Worm (Caenorhabditis elegans) whole organism, late embryonic: ENCODE data around the gene Y73C8C.3.

Source experiments
- K09A11.1 ChIP-seq: sonication (generic microtip); optimal IDR thresholded peaks from 2 replicates; lab custom pipeline; 2017; ENCODE audit warnings: antibody characterized with exemption, mild to moderate bottlenecking, missing genetic modification characterization, missing compliant biosample characterization; ENCODE audit not compliant: insufficient read depth
- T23F11.4 ChIP-seq: fragments of 200-800 bp; sonication (Bioruptor generic); optimal IDR thresholded peaks from 2 replicates; lab custom pipeline; 2018; ENCODE audit warnings: mild to moderate bottlenecking, missing genetic modification characterization, missing compliant biosample characterization
- ceh-14 ChIP-seq: sonication (generic microtip); optimal IDR thresholded peaks from 2 replicates; lab custom pipeline; 2016; ENCODE audit warnings: missing genotype, missing genetic modification characterization, missing compliant biosample characterization
- ceh-18 ChIP-seq: sonication (generic microtip); optimal IDR thresholded peaks from 2 replicates; lab custom pipeline; 2016; ENCODE audit warnings: missing genetic modification characterization, missing compliant biosample characterization
- ceh-19 ChIP-seq: fragments of 200-800 bp; sonication (Bioruptor generic); optimal IDR thresholded peaks from 2 replicates; lab custom pipeline; 2018; ENCODE audit warnings: mild to moderate bottlenecking, missing genetic modification characterization, missing compliant biosample characterization
- ceh-24 ChIP-seq: sonication (generic microtip); optimal IDR thresholded peaks from 2 replicates; lab custom pipeline; 2016; ENCODE audit warnings: mild to moderate bottlenecking, missing genetic modification characterization, missing compliant biosample characterization
- ceh-30 ChIP-seq: fragments of 150-350 bp; optimal IDR thresholded peaks from 2 replicates; lab custom pipeline; 2014; ENCODE audit warnings: missing biosample characterization, missing genetic modification characterization
- ceh-45 ChIP-seq: fragments of 200-800 bp; sonication (Bioruptor generic); IDR thresholded peaks from 2 replicates; pipeline ENCODE4 v1.3.6; 2022; ENCODE audit warnings: missing genetic modification reagents, missing genetic modification characterization, missing compliant biosample characterization
- ceh-9 ChIP-seq: sonication (generic microtip); optimal IDR thresholded peaks from 2 replicates; lab custom pipeline; 2016; ENCODE audit warnings: mild to moderate bottlenecking, missing genetic modification characterization, inconsistent platforms, missing compliant biosample characterization
- dmd-4 ChIP-seq: sonication (generic microtip); optimal IDR thresholded peaks from 2 replicates; lab custom pipeline; 2016; ENCODE audit warnings: borderline replicate concordance, missing genetic modification characterization, missing compliant biosample characterization
- dve-1 ChIP-seq: sonication (generic microtip); optimal IDR thresholded peaks from 2 replicates; lab custom pipeline; 2017; ENCODE audit warnings: antibody characterized with exemption, mild to moderate bottlenecking, missing genetic modification characterization, missing compliant biosample characterization
- elt-2 ChIP-seq: sonication (generic microtip); optimal IDR thresholded peaks from 2 replicates; lab custom pipeline; 2016; ENCODE audit warnings: missing genetic modification reagents, missing genetic modification characterization, missing compliant biosample characterization
- elt-4 ChIP-seq: sonication (generic microtip); optimal IDR thresholded peaks from 2 replicates; lab custom pipeline; 2016; ENCODE audit warnings: missing genetic modification characterization, missing compliant biosample characterization
- fkh-10 ChIP-seq: fragments of 150-350 bp; optimal IDR thresholded peaks from 2 replicates; lab custom pipeline; 2014; ENCODE audit warnings: missing biosample characterization, missing genetic modification reagents, missing genetic modification characterization
- fkh-6 ChIP-seq: sonication (generic microtip); optimal IDR thresholded peaks from 2 replicates; lab custom pipeline; 2016; ENCODE audit warnings: missing genetic modification characterization, missing compliant biosample characterization
- hlh-15 ChIP-seq: sonication (generic microtip); optimal IDR thresholded peaks from 2 replicates; lab custom pipeline; 2016; ENCODE audit warnings: missing genetic modification characterization, missing compliant biosample characterization
- lim-6 ChIP-seq: sonication (generic microtip); optimal IDR thresholded peaks from 2 replicates; lab custom pipeline; 2016; ENCODE audit warnings: missing genetic modification characterization, missing compliant biosample characterization
- madf-2 ChIP-seq: sonication (generic microtip); optimal IDR thresholded peaks from 2 replicates; lab custom pipeline; 2017; ENCODE audit warnings: missing genetic modification characterization, missing compliant biosample characterization
- mec-3 ChIP-seq: sonication (generic microtip); optimal IDR thresholded peaks from 2 replicates; lab custom pipeline; 2016; ENCODE audit warnings: borderline replicate concordance, missing genetic modification characterization, missing compliant biosample characterization
- nhr-11 ChIP-seq: fragments of 150-350 bp; optimal IDR thresholded peaks from 2 replicates; lab custom pipeline; 2014; ENCODE audit warnings: missing biosample characterization, missing genetic modification characterization
- nhr-232 ChIP-seq: sonication (generic microtip); optimal IDR thresholded peaks from 2 replicates; lab custom pipeline; 2016; ENCODE audit warnings: missing genetic modification characterization, missing compliant biosample characterization
- odd-2 ChIP-seq: sonication (generic microtip); optimal IDR thresholded peaks from 2 replicates; lab custom pipeline; 2017; ENCODE audit warnings: antibody characterized with exemption, mild to moderate bottlenecking, missing genetic modification characterization, missing compliant biosample characterization
- pat-9 ChIP-seq: fragments of 200-800 bp; sonication (Bioruptor generic); optimal IDR thresholded peaks from 2 replicates; lab custom pipeline; 2018; ENCODE audit warnings: mild to moderate bottlenecking, missing genetic modification characterization, moderate library complexity, missing compliant biosample characterization
- pha-4 ChIP-seq: fragments of 150-350 bp; optimal IDR thresholded peaks from 2 replicates; lab custom pipeline; 2018; ENCODE audit warnings: missing biosample characterization, missing genetic modification reagents, missing genetic modification characterization
- ref-2 ChIP-seq: sonication (generic microtip); optimal IDR thresholded peaks from 2 replicates; lab custom pipeline; 2016; ENCODE audit warnings: missing genetic modification characterization, missing compliant biosample characterization
- sox-4 ChIP-seq: sonication (generic microtip); optimal IDR thresholded peaks from 2 replicates; lab custom pipeline; 2017; ENCODE audit warnings: mild to moderate bottlenecking, missing genetic modification characterization, inconsistent platforms, missing compliant biosample characterization
- syd-9 ChIP-seq: sonication (generic microtip); optimal IDR thresholded peaks from 2 replicates; lab custom pipeline; 2016; ENCODE audit warnings: mild to moderate bottlenecking, missing genetic modification characterization, moderate library complexity, missing compliant biosample characterization
- tbx-2 ChIP-seq: sonication (generic microtip); optimal IDR thresholded peaks from 2 replicates; lab custom pipeline; 2016; ENCODE audit warnings: missing genetic modification characterization, missing compliant biosample characterization
- tbx-7 ChIP-seq: sonication (generic microtip); optimal IDR thresholded peaks from 2 replicates; lab custom pipeline; 2016; ENCODE audit warnings: missing genotype, missing genetic modification characterization, missing compliant biosample characterization
- ttx-3 ChIP-seq: sonication (generic microtip); optimal IDR thresholded peaks from 2 replicates; lab custom pipeline; 2016; ENCODE audit warnings: missing genetic modification reagents, missing genetic modification characterization, missing compliant biosample characterization
- unc-42 ChIP-seq: sonication (generic microtip); optimal IDR thresholded peaks from 2 replicates; lab custom pipeline; 2016; ENCODE audit warnings: missing genotype, missing genetic modification characterization, missing compliant biosample characterization
- unc-55 ChIP-seq: sonication (generic microtip); optimal IDR thresholded peaks from 2 replicates; lab custom pipeline; 2017; ENCODE audit warnings: missing biosample characterization, missing genetic modification reagents, missing genetic modification characterization
- unc-86 ChIP-seq: sonication (generic microtip); optimal IDR thresholded peaks from 2 replicates; lab custom pipeline; 2016; ENCODE audit warnings: missing genetic modification characterization, missing compliant biosample characterization
- ztf-16 ChIP-seq: sonication (generic microtip); optimal IDR thresholded peaks from 2 replicates; lab custom pipeline; 2017; ENCODE audit warnings: missing genetic modification characterization, missing compliant biosample characterization

Gene Y73C8C.3

ce11 chrV:3106785-3107184 is 8.3 kb upstream of the Y73C8C.3 start:
- TF ChIP-seq nhr-232 (tag; lab: Kevin White, UChicago) (no peak), hlh-15 (tag; lab: Kevin White, UChicago) (no peak), ceh-14 (tag; lab: Kevin White, UChicago) (no peak)
- TF ChIP-seq, all 69 proteins: peak for 0

DNA sequence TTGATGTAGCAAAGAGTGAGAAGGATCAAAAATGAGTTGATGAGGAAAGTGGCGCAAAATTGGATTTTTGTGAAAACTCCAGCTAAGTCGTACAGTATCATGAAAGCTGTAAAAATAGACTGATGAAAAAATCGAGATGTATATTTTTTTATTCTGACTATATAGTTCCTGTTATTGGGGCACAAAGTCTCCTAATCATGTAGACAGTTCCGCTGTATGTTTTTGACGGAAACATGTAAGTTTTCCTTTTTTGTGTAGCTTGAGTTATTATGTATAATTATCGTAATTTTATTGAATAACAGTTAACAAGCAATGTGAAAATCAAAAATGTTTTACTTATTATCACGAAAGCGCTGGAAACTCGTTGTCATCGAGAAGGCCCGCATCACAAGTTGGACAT is 7.6 kb upstream of the Y73C8C.3 start, which contains the start of gene str-68:
TSS of gene str-68 (minus strand) at position 101 of the 400 bp plus-strand sequence.
- no peak for TF ChIP-seq ceh-14 (tag; lab: Kevin White, UChicago)
- no peak for TF ChIP-seq unc-42 (tag; lab: Kevin White, UChicago)

ce11 chrV:3112198-3112597 is 2.9 kb upstream of the Y73C8C.3 start:
- TF ChIP-seq ceh-9 (no peak), unc-42 (tag; lab: Kevin White, UChicago) (no peak), ref-2 (tag; lab: Kevin White, UChicago) (no peak), unc-86 (tag; lab: Kevin White, UChicago) (no peak), madf-2 (tag; lab: Kevin White, UChicago) (no peak), K09A11.1 (tag; lab: Kevin White, UChicago) (no peak), dve-1 (tag; lab: Kevin White, UChicago) (no peak), lim-6 (tag; lab: Kevin White, UChicago) (no peak), fkh-6 (no peak), T23F11.4 (no peak)

- TF ChIP-seq ceh-45 (GFP tag; lab: Robert Waterston, UW) (no peak), ttx-3 (tag; lab: Kevin White, UChicago) (no peak), tbx-7 (no peak), elt-4 (no peak), syd-9 (tag; lab: Kevin White, UChicago) (no peak), ceh-19 (GFP tag; lab: Kevin White, UChicago) (no peak), ceh-24 (no peak), ztf-16 (no peak), ceh-30 (no peak), fkh-10 (GFP tag; lab: Kevin White, UChicago) (no peak), odd-2 (tag; lab: Kevin White, UChicago) (no peak), K09A11.1 (tag; lab: Kevin White, UChicago) (no peak)
These were observed 1.3 kb upstream of the Y73C8C.3 start, which contains the start of gene Y73C8C.8 for ce11 chrV:3113751-3114150. Gene Y73C8C.8 (minus strand): TSS chrV:3113851.

DNA sequence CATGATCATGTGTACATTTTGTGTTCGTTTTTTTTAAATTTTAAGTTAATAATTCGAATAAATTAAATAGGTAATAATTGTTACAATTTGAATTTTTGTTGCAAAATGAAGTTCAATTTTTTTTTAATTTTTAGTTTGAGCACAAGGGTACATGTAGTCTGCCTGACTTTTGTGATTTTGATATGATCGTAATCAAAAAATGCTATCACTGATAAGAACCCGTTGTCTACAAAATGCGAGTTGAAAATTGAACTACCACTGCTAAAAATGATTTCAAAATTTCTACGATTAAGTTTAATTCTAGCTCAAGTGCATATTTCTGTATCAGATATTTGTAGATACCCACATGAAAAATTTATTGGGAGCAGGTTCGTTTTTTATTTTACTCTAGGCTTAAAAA is 3.1 kb downstream of the Y73C8C.3 start, which contains the start of gene clec-210:
TSS of gene clec-210 (plus strand) at position 211 of the 400 bp plus-strand sequence.
- no peak for TF ChIP-seq unc-55 (GFP tag; lab: Kevin White, UChicago)
- TF ChIP-seq elt-2 (tag; lab: Kevin White, UChicago), result peak; percentile 1

- TF ChIP-seq ceh-9, result no peak
- no peak for TF ChIP-seq tbx-2 (tag; lab: Kevin White, UChicago)
- no peak for TF ChIP-seq pha-4 (tag; lab: Kevin White, UChicago)
- no peak for TF ChIP-seq sox-4 (tag; lab: Kevin White, UChicago)
- TF ChIP-seq mec-3, result no peak
- no peak for TF ChIP-seq ceh-45 (GFP tag; lab: Robert Waterston, UW)
- TF ChIP-seq fkh-6, result no peak
- TF ChIP-seq, all 69 proteins: peak for 0
These were observed 4.1 kb downstream of the Y73C8C.3 start for ce11 chrV:3119185-3119584.

DNA sequence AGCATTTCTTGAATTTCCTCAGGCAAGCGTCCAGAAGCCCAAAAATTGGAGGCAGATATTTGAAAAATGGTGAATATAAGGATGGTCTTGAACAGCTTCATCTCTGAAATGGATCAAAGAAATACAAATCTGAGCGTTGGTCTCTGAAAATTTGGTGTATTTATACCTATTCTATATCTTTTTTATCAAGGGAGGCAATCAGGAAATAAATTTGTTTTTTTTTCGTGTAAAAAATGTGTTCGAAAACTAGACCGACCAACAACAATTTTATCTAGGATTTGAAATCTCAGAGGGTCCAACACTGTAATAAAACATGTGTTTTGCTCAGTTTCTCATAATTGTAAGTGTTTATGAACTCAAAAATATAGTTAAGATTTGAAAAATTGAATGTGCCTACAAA is 6.7 kb downstream of the Y73C8C.3 start, which contains the start of gene srt-56:
TSS of gene srt-56 (minus strand) at position 101 of the 400 bp plus-strand sequence.
- TF ChIP-seq unc-42 (tag; lab: Kevin White, UChicago) (no peak), ceh-19 (GFP tag; lab: Kevin White, UChicago) (no peak), mec-3 (no peak), dmd-4 (tag; lab: Kevin White, UChicago) (no peak), nhr-11 (tag; lab: Kevin White, UChicago) (no peak), odd-2 (tag; lab: Kevin White, UChicago) (no peak), ceh-18 (no peak), pat-9 (tag; lab: Kevin White, UChicago) (no peak), ceh-14 (tag; lab: Kevin White, UChicago) (no peak)
